Worm (Caenorhabditis elegans) whole organism, L3 larva: ENCODE data around the gene srz-100.

Experiments
- R02D3.7 ChIP-seq: fragments of 150-350 bp; optimal IDR thresholded peaks from 2 replicates; lab custom pipeline; 2014; ENCODE audit warnings: missing biosample characterization, missing genetic modification characterization
- ZK546.5 ChIP-seq: sonication (generic microtip); optimal IDR thresholded peaks from 2 replicates; lab custom pipeline; 2017; ENCODE audit warnings: missing biosample characterization, missing genetic modification characterization
- aly-2 ChIP-seq: fragments of 150-350 bp; optimal IDR thresholded peaks from 2 replicates; lab custom pipeline; 2014; ENCODE audit warnings: missing biosample characterization, missing genetic modification characterization
- ama-1 ChIP-seq: fragments of 150-350 bp; optimal IDR thresholded peaks from 2 replicates; lab custom pipeline; 2018
- ceh-16 ChIP-seq: sonication (generic microtip); optimal IDR thresholded peaks from 2 replicates; lab custom pipeline; 2017; ENCODE audit warnings: missing biosample characterization, missing genetic modification characterization
- ceh-28 ChIP-seq: fragments of 150-350 bp; optimal IDR thresholded peaks from 2 replicates; lab custom pipeline; 2014; ENCODE audit warnings: missing biosample characterization, missing genetic modification reagents, missing genetic modification characterization
- ceh-82 ChIP-seq: fragments of 150-350 bp; optimal IDR thresholded peaks from 2 replicates; lab custom pipeline; 2014; ENCODE audit warnings: missing biosample characterization, missing genetic modification characterization
- ceh-9 ChIP-seq: sonication (generic microtip); optimal IDR thresholded peaks from 2 replicates; lab custom pipeline; 2018; ENCODE audit warnings: missing biosample characterization, missing genetic modification characterization
- daf-12 ChIP-seq: fragments of 150-350 bp; optimal IDR thresholded peaks from 2 replicates; lab custom pipeline; 2014; ENCODE audit warnings: missing biosample characterization, missing genetic modification reagents, missing genetic modification characterization
- egl-27 ChIP-seq: sonication (generic microtip); optimal IDR thresholded peaks from 4 replicates; lab custom pipeline; 2017; ENCODE audit warnings: missing biosample characterization, missing genetic modification reagents, missing genetic modification characterization
- egl-5 ChIP-seq: fragments of 150-350 bp; optimal IDR thresholded peaks from 2 replicates; lab custom pipeline; 2017; ENCODE audit warnings: missing biosample characterization, missing genetic modification reagents, missing genetic modification characterization, inconsistent platforms
- elt-2 ChIP-seq: sonication (generic microtip); optimal IDR thresholded peaks from 2 replicates; lab custom pipeline; 2016; ENCODE audit warnings: missing genetic modification reagents, mild to moderate bottlenecking, missing genetic modification characterization, missing compliant biosample characterization
- elt-3 ChIP-seq, 3 experiments: fragments of 150-350 bp in 1 of 3; sonication (generic microtip) in 2 of 3; optimal IDR thresholded peaks; 2 replicates in 2 of 3; 4 replicates in 1 of 3; lab custom pipeline; 2014 to 2017; ENCODE audit warnings: missing biosample characterization in 3 of 3, missing genetic modification characterization in 3 of 3
- fkh-10 ChIP-seq: sonication (generic microtip); optimal IDR thresholded peaks from 2 replicates; lab custom pipeline; 2017; ENCODE audit warnings: missing biosample characterization, missing genetic modification reagents, missing genetic modification characterization
- fos-1 ChIP-seq: fragments of 150-350 bp; optimal IDR thresholded peaks from 2 replicates; lab custom pipeline; 2014; ENCODE audit warnings: missing biosample characterization, missing genetic modification characterization
- jun-1 ChIP-seq: fragments of 150-350 bp; optimal IDR thresholded peaks from 2 replicates; lab custom pipeline; 2014; ENCODE audit warnings: missing biosample characterization, missing genetic modification reagents, missing genetic modification characterization
- lin-39 ChIP-seq: fragments of 150-350 bp; optimal IDR thresholded peaks from 2 replicates; lab custom pipeline; 2018; ENCODE audit warnings: missing biosample characterization, missing genetic modification reagents, missing genetic modification characterization
- lsy-12 ChIP-seq: sonication (generic microtip); optimal IDR thresholded peaks from 2 replicates; lab custom pipeline; 2016; ENCODE audit warnings: mild to moderate bottlenecking, missing genetic modification characterization, missing compliant biosample characterization
- mdl-1 ChIP-seq: fragments of 150-350 bp; optimal IDR thresholded peaks from 2 replicates; lab custom pipeline; 2014; ENCODE audit warnings: missing biosample characterization, missing genetic modification characterization
- mml-1 ChIP-seq: fragments of 150-350 bp; sonication (generic microtip); optimal IDR thresholded peaks from 3 replicates; lab custom pipeline; 2014; ENCODE audit warnings: missing biosample characterization, missing genetic modification characterization
- nfya-1 ChIP-seq: sonication (generic microtip); optimal IDR thresholded peaks from 2 replicates; lab custom pipeline; 2017; ENCODE audit warnings: missing genetic modification characterization, mild to moderate bottlenecking, missing compliant biosample characterization, antibody characterized with exemption, moderate library complexity; ENCODE audit not compliant: insufficient read depth
- nhr-43 ChIP-seq: sonication (generic microtip); optimal IDR thresholded peaks from 2 replicates; lab custom pipeline; 2016; ENCODE audit warnings: mild to moderate bottlenecking, missing genetic modification characterization, missing compliant biosample characterization; ENCODE audit not compliant: poor library complexity, severe bottlenecking
- nhr-67 ChIP-seq: fragments of 150-350 bp; optimal IDR thresholded peaks from 2 replicates; lab custom pipeline; 2014; ENCODE audit warnings: missing biosample characterization, missing genetic modification characterization
- nhr-76 ChIP-seq: fragments of 150-350 bp; sonication (generic microtip); optimal IDR thresholded peaks from 5 replicates; lab custom pipeline; 2014; ENCODE audit warnings: missing biosample characterization, missing genetic modification characterization
- pqm-1 ChIP-seq: fragments of 150-350 bp; optimal IDR thresholded peaks from 2 replicates; lab custom pipeline; 2017; ENCODE audit warnings: missing biosample characterization, missing genetic modification characterization, inconsistent platforms
- skn-1 ChIP-seq: fragments of 150-350 bp; optimal IDR thresholded peaks from 2 replicates; lab custom pipeline; 2014; ENCODE audit warnings: missing biosample characterization, missing genetic modification characterization
- tbx-2 ChIP-seq: sonication (generic microtip); optimal IDR thresholded peaks from 2 replicates; lab custom pipeline; 2016; ENCODE audit warnings: mild to moderate bottlenecking, missing genetic modification characterization, missing compliant biosample characterization
- unc-39 ChIP-seq: sonication (generic microtip); optimal IDR thresholded peaks from 4 replicates; lab custom pipeline; 2017; ENCODE audit warnings: missing biosample characterization, missing genetic modification characterization
- unc-62 ChIP-seq: fragments of 150-350 bp; sonication (generic microtip); optimal IDR thresholded peaks from 4 replicates; lab custom pipeline; 2014; ENCODE audit warnings: missing biosample characterization, missing genetic modification reagents, missing genetic modification characterization
- zag-1 ChIP-seq: fragments of 150-350 bp; optimal IDR thresholded peaks from 2 replicates; lab custom pipeline; 2014; ENCODE audit warnings: missing biosample characterization, missing genetic modification characterization
- ztf-11 ChIP-seq: fragments of 150-350 bp; optimal IDR thresholded peaks from 2 replicates; lab custom pipeline; 2014; ENCODE audit warnings: missing biosample characterization, missing genetic modification characterization
- ztf-4 ChIP-seq: fragments of 150-350 bp; optimal IDR thresholded peaks from 2 replicates; lab custom pipeline; 2014; ENCODE audit warnings: missing biosample characterization, missing genetic modification characterization

The srz-100 gene

ce11 chrV:16694538-16694937, 37.2 kb upstream of the srz-100 start, which contains the start of gene srz-101:
TSS of gene srz-101 (plus strand) at chrV:16694838.
- no peak for TF ChIP-seq unc-39 (tag; lab: Kevin White, UChicago)

ce11 chrV:16695499-16695898, 36.2 kb upstream of the srz-100 start:
- TF ChIP-seq mdl-1 (tag; lab: Kevin White, UChicago): no peak
- TF ChIP-seq unc-62 (GFP tag; lab: Kevin White, UChicago): no peak
- no peak for TF ChIP-seq daf-12
- TF ChIP-seq skn-1 (tag; lab: Kevin White, UChicago): no peak

- no peak for TF ChIP-seq egl-5 (tag; lab: Kevin White, UChicago)
Observed at ce11 chrV:16697178-16697577, 34.5 kb upstream of the srz-100 start, which contains the start of gene srw-41. TSS of gene srw-41 (plus strand) at chrV:16697478.

ce11 chrV:16699752-16700259, 31.9 kb upstream of the srz-100 start, which contains the start of gene Y70C5C.1:
TSS of gene Y70C5C.1 (plus strand) at chrV:16700209.
- TF ChIP-seq elt-3 (tag; optimal IDR thresholded peaks at IDR 0.05; lab: Kevin White, UChicago): no peak
- no peak for TF ChIP-seq lsy-12 (tag; lab: Kevin White, UChicago)
- TF ChIP-seq unc-62 (GFP tag; lab: Kevin White, UChicago): no peak
- no peak for TF ChIP-seq R02D3.7 (tag; lab: Kevin White, UChicago)
- no peak for TF ChIP-seq nhr-67
- no peak for TF ChIP-seq elt-2 (tag; lab: Kevin White, UChicago)
- TF ChIP-seq nfya-1: no peak
- no peak for TF ChIP-seq mdl-1 (tag; lab: Kevin White, UChicago)
- no peak for TF ChIP-seq ceh-9 (tag; lab: Kevin White, UChicago)
- TF ChIP-seq fkh-10 (GFP tag; lab: Kevin White, UChicago): no peak
- no peak for TF ChIP-seq ztf-4
- TF ChIP-seq nhr-43: no peak
- TF ChIP-seq tbx-2 (tag; lab: Kevin White, UChicago): no peak
- TF ChIP-seq jun-1 (tag; lab: Kevin White, UChicago): no peak
- TF ChIP-seq ZK546.5 (tag; lab: Kevin White, UChicago): no peak
- no peak for TF ChIP-seq ama-1
- no peak for TF ChIP-seq pqm-1
- TF ChIP-seq ceh-28 (tag; lab: Kevin White, UChicago): no peak
- TF ChIP-seq skn-1 (tag; lab: Kevin White, UChicago): no peak

ce11 chrV:16706549-16706948, 25.2 kb upstream of the srz-100 start, which contains the start of gene clec-9:
TSS of gene clec-9 (minus strand) at chrV:16706649.
- TF ChIP-seq ceh-9 (tag; lab: Kevin White, UChicago) (no peak), pqm-1 (no peak), ceh-28 (tag; lab: Kevin White, UChicago) (no peak), lin-39 (no peak), daf-12 (no peak), ztf-11 (tag; lab: Kevin White, UChicago) (no peak)

- no peak for TF ChIP-seq zag-1 (tag; lab: Kevin White, UChicago)
Observed at ce11 chrV:16713797-16714196, 17.9 kb upstream of the srz-100 start.

ce11 chrV:16716574-16716973, 15.1 kb upstream of the srz-100 start, which contains the start of gene srh-137:
TSS of gene srh-137 (minus strand) at chrV:16716674.
- no peak for TF ChIP-seq fkh-10 (GFP tag; lab: Kevin White, UChicago)
- TF ChIP-seq, all 47 proteins: peak for 0

- TF ChIP-seq aly-2 (tag; lab: Kevin White, UChicago) (no peak), ama-1 (no peak), nfya-1 (no peak), ceh-82 (tag; lab: Kevin White, UChicago) (no peak), nhr-43 (no peak), egl-27 (tag; lab: Kevin White, UChicago) (no peak), ceh-16 (tag; lab: Kevin White, UChicago) (no peak), fos-1 (tag; lab: Kevin White, UChicago) (no peak), mml-1 (tag; lab: Kevin White, UChicago) (no peak), tbx-2 (tag; lab: Kevin White, UChicago) (no peak), nhr-76 (tag; lab: Kevin White, UChicago) (no peak), jun-1 (tag; lab: Kevin White, UChicago) (no peak)
Observed at ce11 chrV:16723744-16724143, 8.0 kb upstream of the srz-100 start, which contains the start of gene nhr-112. TSS of gene nhr-112 (minus strand) at chrV:16723844.
